Worm (Caenorhabditis elegans): ENCODE results near the gene clec-37.

clec-37 gene

ce11 chrV:16861719-16862118 is 9.8 kb upstream of the clec-37 start, which contains the start of the genes clec-32 and clec-24:
TSS of gene clec-32 (minus strand) at chrV:16861819.
TSS of gene clec-24 (plus strand) at chrV:16862012.
- TF ChIP-seq W03F9.2 (tag; optimal IDR thresholded peaks at IDR 0.05) = no peak
- TF ChIP-seq dao-5 (tag; optimal IDR thresholded peaks at IDR 0.05) = no peak
- no peak for TF ChIP-seq him-1 (tag; optimal IDR thresholded peaks at IDR 0.05)

- TF ChIP-seq him-1 (tag; optimal IDR thresholded peaks at IDR 0.05) = no peak
- TF ChIP-seq dao-5 (tag; optimal IDR thresholded peaks at IDR 0.05) = no peak
- TF ChIP-seq W03F9.2 (tag; optimal IDR thresholded peaks at IDR 0.05) = no peak
Measured at ce11 chrV:16857977-16858479, 6.1 kb upstream of the clec-37 start, which contains the start of the genes clec-31 and clec-22. TSS of gene clec-31 (minus strand) at chrV:16858077. TSS of gene clec-22 (plus strand) at chrV:16858429.

- no peak for TF ChIP-seq him-1 (tag; optimal IDR thresholded peaks at IDR 0.05)
- no peak for TF ChIP-seq W03F9.2 (tag; optimal IDR thresholded peaks at IDR 0.05)
- TF ChIP-seq dao-5 (tag; optimal IDR thresholded peaks at IDR 0.05) = no peak
Measured at ce11 chrV:16853956-16854683, 2.2 kb upstream of the clec-37 start, which contains the start of the genes clec-35 and clec-27. TSS of gene clec-35 (minus strand) at chrV:16854056. TSS of gene clec-27 (plus strand) at chrV:16854633.

ce11 chrV:16848498-16848897 is 3.4 kb downstream of the clec-37 start, which contains the start of the genes clec-36 and clec-26:
TSS of gene clec-36 (minus strand) at chrV:16848598.
TSS of gene clec-26 (plus strand) at chrV:16848611.
- TF ChIP-seq him-1 (tag; optimal IDR thresholded peaks at IDR 0.05) = no peak
- TF ChIP-seq dao-5 (tag; optimal IDR thresholded peaks at IDR 0.05) = no peak
- no peak for TF ChIP-seq W03F9.2 (tag; optimal IDR thresholded peaks at IDR 0.05)

- no peak for TF ChIP-seq W03F9.2 (tag; optimal IDR thresholded peaks at IDR 0.05)
- no peak for TF ChIP-seq him-1 (tag; optimal IDR thresholded peaks at IDR 0.05)
- TF ChIP-seq dao-5 (tag; optimal IDR thresholded peaks at IDR 0.05) = no peak
Measured at ce11 chrV:16842941-16843340, 9.0 kb downstream of the clec-37 start, which contains the start of gene clec-25. TSS of gene clec-25 (plus strand) at chrV:16843241.

ce11 chrV:16840961-16841360 is 10.9 kb downstream of the clec-37 start, which contains the start of gene clec-40:
TSS of gene clec-40 (minus strand) at chrV:16841061.
- no peak for TF ChIP-seq W03F9.2 (tag; optimal IDR thresholded peaks at IDR 0.05)
- TF ChIP-seq him-1 (tag; optimal IDR thresholded peaks at IDR 0.05) = no peak
- TF ChIP-seq dao-5 (tag; optimal IDR thresholded peaks at IDR 0.05) = no peak

ce11 chrV:16840283-16840682 is 11.6 kb downstream of the clec-37 start:
- TF ChIP-seq dao-5 (tag; optimal IDR thresholded peaks at IDR 0.05) (no peak), him-1 (tag; optimal IDR thresholded peaks at IDR 0.05) (no peak), W03F9.2 (tag; optimal IDR thresholded peaks at IDR 0.05) (no peak)

- no peak for TF ChIP-seq dao-5 (tag; optimal IDR thresholded peaks at IDR 0.05)
- TF ChIP-seq him-1 (tag; optimal IDR thresholded peaks at IDR 0.05) = no peak
- TF ChIP-seq W03F9.2 (tag; optimal IDR thresholded peaks at IDR 0.05) = no peak
Measured at ce11 chrV:16838435-16838834, 13.5 kb downstream of the clec-37 start.

ce11 chrV:16836100-16836499 is 15.8 kb downstream of the clec-37 start:
- TF ChIP-seq dao-5 (tag; optimal IDR thresholded peaks at IDR 0.05) (no peak), him-1 (tag; optimal IDR thresholded peaks at IDR 0.05) (no peak), W03F9.2 (tag; optimal IDR thresholded peaks at IDR 0.05) (no peak)

ce11 chrV:16834989-16835388 is 16.9 kb downstream of the clec-37 start, which contains the start of gene tni-3:
TSS of gene tni-3 (minus strand) at chrV:16835128.
- TF ChIP-seq him-1 (tag; optimal IDR thresholded peaks at IDR 0.05) (no peak), W03F9.2 (tag; optimal IDR thresholded peaks at IDR 0.05) (no peak), dao-5 (tag; optimal IDR thresholded peaks at IDR 0.05) (no peak)

ce11 chrV:16833672-16834071 is 18.2 kb downstream of the clec-37 start:
- TF ChIP-seq him-1 (tag; optimal IDR thresholded peaks at IDR 0.05) (no peak), W03F9.2 (tag; optimal IDR thresholded peaks at IDR 0.05) (no peak), dao-5 (tag; optimal IDR thresholded peaks at IDR 0.05) (no peak)

- TF ChIP-seq him-1 (tag; optimal IDR thresholded peaks at IDR 0.05) = no peak
- no peak for TF ChIP-seq W03F9.2 (tag; optimal IDR thresholded peaks at IDR 0.05)
- no peak for TF ChIP-seq dao-5 (tag; optimal IDR thresholded peaks at IDR 0.05)
Measured at ce11 chrV:16832865-16833264, 19.0 kb downstream of the clec-37 start, which contains the start of gene phy-3. TSS of gene phy-3 (plus strand) at chrV:16833165.

ce11 chrV:16831921-16832320 is 20.0 kb downstream of the clec-37 start, which contains the start of gene srh-215:
TSS of gene srh-215 (minus strand) at chrV:16832021.
- TF ChIP-seq him-1 (tag; optimal IDR thresholded peaks at IDR 0.05) = no peak
- TF ChIP-seq dao-5 (tag; optimal IDR thresholded peaks at IDR 0.05) = no peak
- TF ChIP-seq W03F9.2 (tag; optimal IDR thresholded peaks at IDR 0.05) = no peak

ce11 chrV:16831310-16831709 is 20.6 kb downstream of the clec-37 start:
- no peak for TF ChIP-seq him-1 (tag; optimal IDR thresholded peaks at IDR 0.05)
- no peak for TF ChIP-seq W03F9.2 (tag; optimal IDR thresholded peaks at IDR 0.05)
- TF ChIP-seq dao-5 (tag; optimal IDR thresholded peaks at IDR 0.05) = no peak
